Fruit fly (Drosophila melanogaster) S2 (cell line): Measurements from ENCODE around the gene CG15818.

ENCODE experiments used
- CG8478 ChIP-seq: fragments of >200 bp; optimal IDR thresholded peaks from 2 replicates; lab custom pipeline; 2018
- CTCF ChIP-seq, 2 experiments: fragments of >200 bp; optimal IDR thresholded peaks; 2 replicates each; lab custom pipeline; 2018

dm6 chr2L:7420305-7421287 is 9.9 kb downstream of the CG15818 start:
- TF ChIP-seq CTCF (optimal IDR thresholded peaks at IDR 0.05; lab: Kevin White, UChicago) (no peak), CG8478 (no peak)
